Fruit fly (Drosophila melanogaster): ENCODE data around the gene Gad1.

dm6 chr3L:4025738-4026505 is 62.6 kb downstream of the Gad1 start, which contains the start of gene CG11594:
- TF ChIP-seq CTCF (optimal IDR thresholded peaks at IDR 0.05) (no peak), CG8478 (optimal IDR thresholded peaks at IDR 0.05) (no peak)

All from S2 (cell line).